Worm (Caenorhabditis elegans) whole organism, L1 larva: ENCODE results near the gene C55A6.6.

Experiments
- C04F5.9 ChIP-seq: sonication (generic microtip); optimal IDR thresholded peaks from 2 replicates; lab custom pipeline; 2016; ENCODE audit warnings: missing genetic modification characterization, missing compliant biosample characterization
- C16A3.4 ChIP-seq: fragments of 150-350 bp; optimal IDR thresholded peaks from 2 replicates; lab custom pipeline; 2014; ENCODE audit warnings: missing biosample characterization, missing genetic modification characterization
- F16B12.6 ChIP-seq: fragments of 150-350 bp; optimal IDR thresholded peaks from 2 replicates; lab custom pipeline; 2014; ENCODE audit warnings: missing biosample characterization, missing genetic modification characterization
- alr-1 ChIP-seq: fragments of 200-800 bp; sonication (Bioruptor generic); optimal IDR thresholded peaks from 2 replicates; lab custom pipeline; 2018; ENCODE audit warnings: borderline replicate concordance, mild to moderate bottlenecking, missing genetic modification characterization, missing compliant biosample characterization
- ceh-8 ChIP-seq: fragments of 200-800 bp; sonication (Bioruptor generic); optimal IDR thresholded peaks from 2 replicates; lab custom pipeline; 2018; ENCODE audit warnings: mild to moderate bottlenecking, missing genetic modification characterization, moderate library complexity, missing compliant biosample characterization
- ceh-88 ChIP-seq: fragments of 200-800 bp; sonication (Bioruptor generic); IDR thresholded peaks from 2 replicates; pipeline ENCODE4 v1.3.6; 2022; ENCODE audit warnings: missing genetic modification characterization, missing compliant biosample characterization
- ceh-90 ChIP-seq: sonication (generic microtip); optimal IDR thresholded peaks from 2 replicates; lab custom pipeline; 2016; ENCODE audit warnings: missing genetic modification characterization, missing compliant biosample characterization
- dpl-1 ChIP-seq, 3 experiments: fragments of 150-350 bp in 2 of 3; sonication (generic microtip) in 1 of 3; optimal IDR thresholded peaks; 2 replicates each; lab custom pipeline; 2014 to 2017; ENCODE audit warnings: missing biosample characterization in 3 of 3, missing genetic modification characterization in 3 of 3, missing genetic modification reagents in 3 of 3
- efl-1 ChIP-seq, 4 experiments: fragments of 150-350 bp; optimal IDR thresholded peaks in 3 of 4; peaks in 1 of 4; 1 replicate in 1 of 4; 2 replicates in 3 of 4; lab custom pipeline; 2014; ENCODE audit warnings: missing biosample characterization in 2 of 4, missing genetic modification characterization in 2 of 4, missing genetic modification reagents in 2 of 4
- efl-3 ChIP-seq: fragments of 200-800 bp; sonication (Bioruptor generic); optimal IDR thresholded peaks from 2 replicates; lab custom pipeline; 2018; ENCODE audit warnings: mild to moderate bottlenecking, missing genetic modification characterization, missing compliant biosample characterization
- elt-3 ChIP-seq, 6 experiments: fragments of 150-350 bp in 1 of 6; sonication (generic microtip); optimal IDR thresholded peaks; 2 replicates each; lab custom pipeline; 2017 to 2018; ENCODE audit warnings: missing biosample characterization in 6 of 6, missing genetic modification characterization in 6 of 6, inconsistent platforms in 1 of 6
- ets-5 ChIP-seq: fragments of 200-800 bp; sonication (Bioruptor generic); IDR thresholded peaks from 2 replicates; pipeline ENCODE4 v1.3.6; 2022; ENCODE audit warnings: missing genetic modification characterization, missing compliant biosample characterization
- fkh-4 ChIP-seq: sonication (generic microtip); optimal IDR thresholded peaks from 2 replicates; lab custom pipeline; 2016; ENCODE audit warnings: missing compliant biosample characterization, missing genetic modification characterization, borderline replicate concordance
- fkh-8 ChIP-seq: sonication (generic microtip); optimal IDR thresholded peaks from 2 replicates; lab custom pipeline; 2016; ENCODE audit warnings: mild to moderate bottlenecking, missing genetic modification characterization, missing compliant biosample characterization
- hlh-4 ChIP-seq: sonication (generic microtip); optimal IDR thresholded peaks from 2 replicates; lab custom pipeline; 2016; ENCODE audit warnings: mild to moderate bottlenecking, missing genetic modification characterization, missing compliant biosample characterization
- irx-1 ChIP-seq: sonication (generic microtip); optimal IDR thresholded peaks from 2 replicates; lab custom pipeline; 2016; ENCODE audit warnings: missing genetic modification characterization, missing compliant biosample characterization
- isw-1 ChIP-seq: fragments of 200-800 bp; sonication (Bioruptor generic); IDR thresholded peaks from 2 replicates; pipeline ENCODE4 v1.3.6; 2022; ENCODE audit warnings: missing genetic modification characterization, missing compliant biosample characterization
- jun-1 ChIP-seq: fragments of 150-350 bp; optimal IDR thresholded peaks from 2 replicates; lab custom pipeline; 2014; ENCODE audit warnings: missing biosample characterization, missing genetic modification reagents, missing genetic modification characterization
- lin-15B ChIP-seq: fragments of 150-350 bp; sonication (generic microtip); optimal IDR thresholded peaks from 3 replicates; lab custom pipeline; 2014; ENCODE audit warnings: missing biosample characterization, missing genetic modification characterization
- lin-39 ChIP-seq: fragments of 150-350 bp; optimal IDR thresholded peaks from 2 replicates; lab custom pipeline; 2014; ENCODE audit warnings: missing biosample characterization, missing genetic modification reagents, missing genetic modification characterization
- lir-3 ChIP-seq: sonication (generic microtip); optimal IDR thresholded peaks from 2 replicates; lab custom pipeline; 2016; ENCODE audit warnings: mild to moderate bottlenecking, missing genetic modification characterization, moderate library complexity, missing compliant biosample characterization; ENCODE audit not compliant: poor library complexity
- mab-9 ChIP-seq: fragments of 200-800 bp; sonication (Bioruptor generic); IDR thresholded peaks from 2 replicates; pipeline ENCODE4 v1.3.6; 2022; ENCODE audit warnings: missing genetic modification reagents, missing genetic modification characterization, missing compliant biosample characterization
- mdl-1 ChIP-seq, 2 experiments: fragments of 150-350 bp; optimal IDR thresholded peaks; 2 replicates each; lab custom pipeline; 2014 to 2017; ENCODE audit warnings: missing biosample characterization in 2 of 2, missing genetic modification characterization in 2 of 2, inconsistent platforms in 1 of 2
- mep-1 ChIP-seq: fragments of 150-350 bp; optimal IDR thresholded peaks from 2 replicates; lab custom pipeline; 2014; ENCODE audit warnings: missing biosample characterization, missing genetic modification characterization
- nhr-11 ChIP-seq: fragments of 150-350 bp; optimal IDR thresholded peaks from 2 replicates; lab custom pipeline; 2014; ENCODE audit warnings: missing biosample characterization, missing genetic modification characterization
- nhr-19 ChIP-seq: fragments of 200-800 bp; sonication (Bioruptor generic); conservative IDR thresholded peaks from 2 replicates; pipeline ENCODE4 v1.3.6; 2022; ENCODE audit warnings: missing genetic modification characterization, missing compliant biosample characterization
- nhr-20 ChIP-seq: sonication (generic microtip); optimal IDR thresholded peaks from 2 replicates; lab custom pipeline; 2016; ENCODE audit warnings: mild to moderate bottlenecking, missing genetic modification characterization, missing compliant biosample characterization
- nhr-47 ChIP-seq: sonication (generic microtip); optimal IDR thresholded peaks from 2 replicates; lab custom pipeline; 2016; ENCODE audit warnings: mild to moderate bottlenecking, missing genetic modification characterization, moderate library complexity, missing compliant biosample characterization
- nhr-71 ChIP-seq: sonication (generic microtip); optimal IDR thresholded peaks from 2 replicates; lab custom pipeline; 2016; ENCODE audit warnings: mild to moderate bottlenecking, missing genetic modification characterization, moderate library complexity, missing compliant biosample characterization
- nhr-77 ChIP-seq: fragments of 150-350 bp; optimal IDR thresholded peaks from 2 replicates; lab custom pipeline; 2014; ENCODE audit warnings: missing biosample characterization, missing genetic modification characterization
- nhr-84 ChIP-seq: sonication (generic microtip); optimal IDR thresholded peaks from 2 replicates; lab custom pipeline; 2017; ENCODE audit warnings: missing biosample characterization, missing genetic modification characterization
- rnt-1 ChIP-seq: sonication (generic microtip); optimal IDR thresholded peaks from 2 replicates; lab custom pipeline; 2016; ENCODE audit warnings: mild to moderate bottlenecking, missing genetic modification characterization, moderate library complexity, missing compliant biosample characterization
- snpc-4 ChIP-seq: fragments of 150-350 bp; optimal IDR thresholded peaks from 2 replicates; lab custom pipeline; 2014; ENCODE audit warnings: missing biosample characterization, missing genetic modification characterization
- sox-4 ChIP-seq: sonication (generic microtip); optimal IDR thresholded peaks from 2 replicates; lab custom pipeline; 2016; ENCODE audit warnings: missing genetic modification characterization, missing compliant biosample characterization
- sptf-1 ChIP-seq: fragments of 150-350 bp; optimal IDR thresholded peaks from 2 replicates; lab custom pipeline; 2014; ENCODE audit warnings: missing biosample characterization, missing genetic modification characterization
- swsn-7 ChIP-seq: sonication (generic microtip); optimal IDR thresholded peaks from 2 replicates; lab custom pipeline; 2016; ENCODE audit warnings: missing genetic modification characterization, missing compliant biosample characterization
- tbx-2 ChIP-seq: sonication (generic microtip); optimal IDR thresholded peaks from 2 replicates; lab custom pipeline; 2016; ENCODE audit warnings: missing genetic modification characterization, missing compliant biosample characterization
- tlp-1 ChIP-seq: fragments of 150-350 bp; optimal IDR thresholded peaks from 2 replicates; lab custom pipeline; 2014; ENCODE audit warnings: missing biosample characterization, missing genetic modification characterization
- unc-62 ChIP-seq: fragments of 150-350 bp; optimal IDR thresholded peaks from 2 replicates; lab custom pipeline; 2014; ENCODE audit warnings: missing biosample characterization, missing genetic modification reagents, missing genetic modification characterization
- unc-98 ChIP-seq: fragments of 200-800 bp; sonication (Bioruptor generic); IDR thresholded peaks from 2 replicates; pipeline ENCODE4 v1.3.6; 2022; ENCODE audit warnings: missing genetic modification characterization, missing compliant biosample characterization
- vab-15 ChIP-seq: sonication (generic microtip); optimal IDR thresholded peaks from 2 replicates; lab custom pipeline; 2017; ENCODE audit warnings: missing genotype, mild to moderate bottlenecking, missing genetic modification characterization, missing compliant biosample characterization
- zag-1 ChIP-seq: fragments of 150-350 bp; optimal IDR thresholded peaks from 2 replicates; lab custom pipeline; 2014; ENCODE audit warnings: missing biosample characterization, missing genetic modification characterization
- ztf-11 ChIP-seq, 2 experiments: sonication (generic microtip); optimal IDR thresholded peaks; 2 replicates each; lab custom pipeline; 2016 to 2017; ENCODE audit warnings: missing genetic modification characterization in 2 of 2, missing biosample characterization in 1 of 2, missing compliant biosample characterization in 1 of 2
- ztf-4 ChIP-seq: fragments of 150-350 bp; optimal IDR thresholded peaks from 2 replicates; lab custom pipeline; 2014; ENCODE audit warnings: missing biosample characterization, missing genetic modification characterization

The C55A6.6 gene

DNA sequence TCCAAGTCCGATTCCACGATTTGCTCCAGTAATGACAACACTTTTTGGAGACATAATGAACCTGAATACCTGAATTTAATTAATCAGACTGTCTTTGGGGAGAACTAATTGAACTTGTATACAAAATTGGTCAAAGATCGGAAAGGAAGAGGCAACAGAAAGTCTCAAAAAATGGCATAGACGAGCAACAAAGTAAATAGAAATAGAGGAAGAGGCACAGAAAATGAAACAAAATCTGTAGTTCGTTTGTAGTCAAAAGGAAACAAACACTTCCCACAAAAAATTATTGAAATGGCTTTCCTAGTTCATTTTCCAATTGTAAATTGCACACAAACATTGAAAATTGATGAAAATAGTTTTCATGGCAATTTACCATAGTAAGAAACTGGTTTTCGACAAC lies at the start of gene C55A6.6:
C55A6.6 (minus strand) TSS at position 61 of the 400 bp plus-strand sequence.
- TF ChIP-seq C04F5.9 = no peak
- no peak for TF ChIP-seq fkh-4 (tag; lab: Kevin White, UChicago)
- no peak for TF ChIP-seq nhr-11 (tag; lab: Kevin White, UChicago)
- no peak for TF ChIP-seq elt-3 (tag; optimal IDR thresholded peaks at IDR 0.05; lab: Kevin White, UChicago)
- no peak for TF ChIP-seq mab-9 (GFP tag; lab: Robert Waterston, UW)
- TF ChIP-seq alr-1 (tag; lab: Kevin White, UChicago) = no peak

DNA sequence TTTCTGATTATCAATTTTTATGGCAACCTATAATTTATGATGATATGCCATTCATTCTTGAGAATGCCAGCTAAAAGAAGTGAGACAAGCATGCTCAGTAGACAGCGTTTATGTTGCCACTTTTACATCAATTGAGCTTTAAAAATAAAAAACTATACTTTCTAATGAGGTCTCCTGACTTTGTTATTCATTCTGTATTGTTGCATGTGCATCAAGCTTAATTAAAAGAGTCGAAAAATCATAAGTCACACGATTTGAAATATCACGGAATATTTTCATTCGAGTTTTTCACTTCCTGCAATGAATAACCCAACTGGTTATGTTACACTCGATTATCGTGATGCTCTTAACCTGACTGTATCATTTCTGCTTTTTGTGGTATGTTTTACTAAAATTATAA lies 48.1 kb upstream of the C55A6.6 start, which contains the start of gene srx-86:
srx-86 (plus strand) TSS at position 301 of the 400 bp plus-strand sequence.
- no peak for TF ChIP-seq swsn-7 (tag; lab: Kevin White, UChicago)
- TF ChIP-seq unc-62 (GFP tag; lab: Kevin White, UChicago) = no peak
- TF ChIP-seq ztf-4 (tag; lab: Kevin White, UChicago) = no peak
- TF ChIP-seq sox-4 = no peak
- TF ChIP-seq isw-1 (GFP tag; lab: Robert Waterston, UW) = no peak
- no peak for TF ChIP-seq tbx-2 (tag; lab: Kevin White, UChicago)

DNA sequence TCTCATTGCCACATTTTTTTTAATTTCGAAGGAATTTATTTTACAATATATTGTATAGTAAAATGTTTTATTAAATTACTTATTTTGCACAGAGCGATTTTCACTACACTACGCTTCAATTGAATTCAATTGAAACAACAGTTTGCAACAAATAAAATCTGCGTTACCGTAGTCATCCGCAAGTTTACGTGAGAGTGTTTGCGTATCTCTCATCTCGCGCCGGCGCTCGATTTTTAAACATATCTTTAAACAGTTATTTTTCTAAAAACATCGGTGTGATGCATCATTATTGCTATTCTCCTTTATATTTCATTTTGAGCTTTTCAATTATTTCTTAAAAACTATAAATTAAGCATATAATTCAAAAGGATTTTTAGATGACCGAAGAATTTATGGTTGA lies 39.7 kb upstream of the C55A6.6 start, which contains the start of gene duo-1:
duo-1 (plus strand) TSS at position 371 of the 400 bp plus-strand sequence.
- TF ChIP-seq alr-1 (tag; lab: Kevin White, UChicago) (no peak), dpl-1 (GFP tag; optimal IDR thresholded peaks at IDR 0.05; lab: Kevin White, UChicago) (peak in 1 of 3 experiments; percentile 5), efl-1 (optimal IDR thresholded peaks at IDR 0.05; lab: Kevin White, UChicago) (peak in 1 of 2 experiments; percentile 57), efl-1 (GFP tag; optimal IDR thresholded peaks at IDR 0.05 in 1 of 2; lab: Kevin White, UChicago) (no peak), F16B12.6 (tag; lab: Kevin White, UChicago) (peak; percentile 23)

DNA sequence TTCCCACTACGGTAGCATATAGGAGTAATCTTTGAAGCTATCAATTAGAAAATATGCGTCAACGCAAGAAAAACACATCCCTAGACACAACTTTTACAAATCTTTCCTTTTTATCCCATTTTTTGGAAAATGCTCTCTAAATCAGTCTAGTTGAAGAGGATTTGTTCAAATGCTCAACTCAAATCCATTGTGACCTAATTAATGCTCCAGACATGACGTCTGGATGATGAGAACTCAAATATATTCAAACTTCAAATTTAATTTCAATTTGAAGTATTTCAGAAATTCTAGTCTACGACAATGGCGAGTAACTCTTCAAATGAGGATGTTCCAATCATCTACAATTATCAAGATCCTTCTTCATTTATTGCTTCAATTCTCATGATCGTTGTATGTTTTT lies 37.8 kb upstream of the C55A6.6 start, which contains the start of gene srx-85:
srx-85 (plus strand) TSS at position 301 of the 400 bp plus-strand sequence.
- TF ChIP-seq sptf-1 (tag; lab: Kevin White, UChicago) (no peak), nhr-71 (tag; lab: Kevin White, UChicago) (no peak), F16B12.6 (tag; lab: Kevin White, UChicago) (no peak), vab-15 (tag; lab: Kevin White, UChicago) (no peak), lir-3 (tag; lab: Kevin White, UChicago) (no peak), hlh-4 (no peak), lin-39 (no peak), irx-1 (tag; lab: Kevin White, UChicago) (no peak), isw-1 (GFP tag; lab: Robert Waterston, UW) (no peak), ceh-90 (tag; lab: Kevin White, UChicago) (no peak), ztf-4 (tag; lab: Kevin White, UChicago) (no peak), nhr-84 (tag; lab: Kevin White, UChicago) (no peak), ets-5 (GFP tag; lab: Robert Waterston, UW) (no peak), efl-3 (GFP tag; lab: Kevin White, UChicago) (no peak), C16A3.4 (no peak), unc-98 (no peak)

DNA sequence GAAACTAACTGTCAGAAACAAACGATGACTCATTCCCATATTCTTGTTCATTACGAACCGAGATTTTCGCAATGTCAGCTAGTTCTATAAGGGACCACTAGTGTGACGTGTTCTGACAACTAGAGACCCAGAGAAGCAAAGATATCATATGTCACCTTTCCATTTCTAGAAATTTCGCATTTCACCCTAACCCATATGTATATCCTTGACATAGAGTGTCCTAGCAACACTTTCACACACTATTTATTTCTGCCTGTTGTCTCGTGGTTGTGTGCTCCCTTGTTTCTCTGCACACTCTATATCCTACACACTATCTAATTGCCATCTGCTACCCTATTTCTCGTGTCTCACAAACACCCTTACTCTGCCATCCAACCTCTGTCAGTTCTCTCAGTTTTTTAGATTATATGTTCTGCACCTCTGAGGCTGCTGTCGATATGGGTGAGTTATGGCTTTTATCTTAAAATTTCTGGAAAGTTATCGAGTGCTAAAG lies 34.4 kb upstream of the C55A6.6 start, which contains the start of the genes F38B7.17 and F38B7.3:
F38B7.17 (minus strand) TSS at position 51 of the 493 bp plus-strand sequence.
F38B7.3 (plus strand) TSS at position 194 of the 493 bp plus-strand sequence.
- TF ChIP-seq tlp-1 (tag; lab: Kevin White, UChicago) (no peak), ztf-11 (tag; optimal IDR thresholded peaks at IDR 0.05; lab: Kevin White, UChicago) (peak in 1 of 2 experiments; percentile 2), mdl-1 (tag; optimal IDR thresholded peaks at IDR 0.05; lab: Kevin White, UChicago) (peak; percentile 5 to 88), nhr-77 (tag; lab: Kevin White, UChicago) (peak; percentile 43), rnt-1 (tag; lab: Kevin White, UChicago) (peak; percentile 47), unc-62 (GFP tag; lab: Kevin White, UChicago) (no peak), nhr-47 (tag; lab: Kevin White, UChicago) (peak; percentile 79), nhr-11 (tag; lab: Kevin White, UChicago) (peak; percentile 67), nhr-19 (GFP tag; lab: Robert Waterston, UW) (peak; percentile 19; the same call in 1 of the 2 replicates), F16B12.6 (tag; lab: Kevin White, UChicago) (no peak), ceh-8 (GFP tag; lab: Kevin White, UChicago) (peak; percentile 56), mep-1 (tag; lab: Kevin White, UChicago) (peak; percentile 80), snpc-4 (tag; lab: Kevin White, UChicago) (peak; percentile 18), nhr-20 (tag; lab: Kevin White, UChicago) (peak; percentile 83), zag-1 (tag; lab: Kevin White, UChicago) (no peak), ceh-88 (GFP tag; lab: Robert Waterston, UW) (no peak), fkh-8 (tag; lab: Kevin White, UChicago) (peak; percentile 95), jun-1 (no peak), lin-15B (tag; lab: Kevin White, UChicago) (no peak)
